Worm (Caenorhabditis elegans) whole organism, early embryonic: Measurements from ENCODE around the gene chst-1.

Experiments used
- B0310.2 ChIP-seq: sonication (generic microtip); optimal IDR thresholded peaks from 2 replicates; lab custom pipeline; 2016; ENCODE audit warnings: mild to moderate bottlenecking, missing genetic modification characterization, missing compliant biosample characterization
- F13C5.2 ChIP-seq: sonication (generic microtip); optimal IDR thresholded peaks from 2 replicates; lab custom pipeline; 2017; ENCODE audit warnings: mild to moderate bottlenecking, missing genetic modification characterization, inconsistent platforms, missing compliant biosample characterization
- aly-1 ChIP-seq: sonication (generic microtip); optimal IDR thresholded peaks from 2 replicates; lab custom pipeline; 2016; ENCODE audit warnings: missing genetic modification characterization, missing compliant biosample characterization
- ama-1 ChIP-seq: fragments of 150-350 bp; optimal IDR thresholded peaks from 2 replicates; lab custom pipeline; 2014
- ceh-13 ChIP-seq: fragments of 200-800 bp; sonication (Bioruptor generic); optimal IDR thresholded peaks from 2 replicates; lab custom pipeline; 2018; ENCODE audit warnings: mild to moderate bottlenecking, missing genetic modification characterization, missing compliant biosample characterization
- ceh-36 ChIP-seq: sonication (generic microtip); optimal IDR thresholded peaks from 2 replicates; lab custom pipeline; 2016; ENCODE audit warnings: missing genetic modification characterization, inconsistent platforms, missing compliant biosample characterization
- ets-7 ChIP-seq: sonication (generic microtip); optimal IDR thresholded peaks from 2 replicates; lab custom pipeline; 2016; ENCODE audit warnings: missing genotype, missing genetic modification characterization, missing compliant biosample characterization
- flt-1 ChIP-seq: fragments of 200-800 bp; sonication (Bioruptor generic); IDR thresholded peaks from 2 replicates; pipeline ENCODE4 v1.3.6; 2022; ENCODE audit warnings: missing genetic modification characterization, missing compliant biosample characterization
- hmbx-1 ChIP-seq: sonication (generic microtip); optimal IDR thresholded peaks from 2 replicates; lab custom pipeline; 2016; ENCODE audit warnings: mild to moderate bottlenecking, missing genetic modification characterization, missing compliant biosample characterization
- hmg-4 ChIP-seq: fragments of 200-800 bp; sonication (Bioruptor generic); optimal IDR thresholded peaks from 2 replicates; lab custom pipeline; 2018; ENCODE audit warnings: mild to moderate bottlenecking, missing genetic modification characterization, missing compliant biosample characterization
- hnd-1 ChIP-seq: sonication (generic microtip); optimal IDR thresholded peaks from 2 replicates; lab custom pipeline; 2016; ENCODE audit warnings: missing genetic modification characterization, missing compliant biosample characterization
- pes-1 ChIP-seq: fragments of 200-800 bp; sonication (Bioruptor generic); IDR thresholded peaks from 2 replicates; pipeline ENCODE4 v1.3.6; 2022; ENCODE audit warnings: missing genetic modification reagents, missing genetic modification characterization, missing compliant biosample characterization
- scrt-1 ChIP-seq: fragments of 200-800 bp; sonication (Bioruptor generic); IDR thresholded peaks from 2 replicates; pipeline ENCODE4 v1.3.6; 2022; ENCODE audit warnings: missing genetic modification characterization, missing compliant biosample characterization
- sea-1 ChIP-seq: fragments of 200-800 bp; sonication (Bioruptor generic); conservative IDR thresholded peaks from 2 replicates; pipeline ENCODE4 v1.3.6; 2022; ENCODE audit warnings: missing genetic modification characterization, missing compliant biosample characterization
- tbx-11 ChIP-seq: fragments of 200-800 bp; sonication (Bioruptor generic); IDR thresholded peaks from 2 replicates; pipeline ENCODE4 v1.3.6; 2022; ENCODE audit warnings: missing genetic modification characterization, missing compliant biosample characterization
- tbx-37 ChIP-seq: fragments of 200-800 bp; sonication (Bioruptor generic); conservative IDR thresholded peaks from 2 replicates; pipeline ENCODE4 v1.3.6; 2022; ENCODE audit warnings: missing genetic modification reagents, missing genetic modification characterization, missing compliant biosample characterization
- tra-4 ChIP-seq: sonication (generic microtip); optimal IDR thresholded peaks from 2 replicates; lab custom pipeline; 2017; ENCODE audit warnings: missing genetic modification characterization, missing compliant biosample characterization

The chst-1 gene

ce11 chrII:8137379-8137778 is 30.6 kb upstream of the chst-1 start:
- TF ChIP-seq scrt-1 (GFP tag; lab: Robert Waterston, UW) (no peak), ceh-13 (peak; percentile 20)

ce11 chrII:8136818-8137217 is 30.0 kb upstream of the chst-1 start, which contains the start of gene ctns-1:
Gene ctns-1 (minus strand): TSS chrII:8136918.
- TF ChIP-seq aly-1 (tag; lab: Kevin White, UChicago) = no peak
- no peak for TF ChIP-seq F13C5.2 (tag; lab: Kevin White, UChicago)
- TF ChIP-seq pes-1 (GFP tag; lab: Robert Waterston, UW) = no peak
- no peak for TF ChIP-seq ets-7
- TF ChIP-seq hmg-4 (GFP tag; lab: Kevin White, UChicago) = no peak
- no peak for TF ChIP-seq flt-1 (GFP tag; lab: Robert Waterston, UW)
- TF ChIP-seq tra-4 = no peak
- no peak for TF ChIP-seq hmbx-1
- no peak for TF ChIP-seq tbx-37 (GFP tag; lab: Robert Waterston, UW)
- TF ChIP-seq scrt-1 (GFP tag; lab: Robert Waterston, UW) = no peak
- no peak for TF ChIP-seq hnd-1 (tag; lab: Kevin White, UChicago)
- TF ChIP-seq tbx-11 = no peak
- TF ChIP-seq sea-1 (GFP tag; lab: Robert Waterston, UW) = no peak
- TF ChIP-seq B0310.2 = no peak
- TF ChIP-seq ceh-36 (tag; lab: Kevin White, UChicago) = no peak
- TF ChIP-seq ama-1 (lab: Kevin White, UChicago) = no peak

ce11 chrII:8135953-8136352 is 29.2 kb upstream of the chst-1 start:
- TF ChIP-seq flt-1 (GFP tag; lab: Robert Waterston, UW) (no peak), sea-1 (GFP tag; lab: Robert Waterston, UW) (no peak), tbx-11 (no peak), hnd-1 (tag; lab: Kevin White, UChicago) (no peak)

ce11 chrII:8131413-8131966 is 24.7 kb upstream of the chst-1 start:
- TF ChIP-seq pes-1 (GFP tag; lab: Robert Waterston, UW) (peak; percentile 3; the same call in 1 of the 2 replicates), aly-1 (tag; lab: Kevin White, UChicago) (no peak)

ce11 chrII:8130792-8131191 is 24.0 kb upstream of the chst-1 start:
- TF ChIP-seq ama-1 (lab: Kevin White, UChicago) (no peak), flt-1 (GFP tag; lab: Robert Waterston, UW) (no peak), scrt-1 (GFP tag; lab: Robert Waterston, UW) (no peak), hnd-1 (tag; lab: Kevin White, UChicago) (no peak), pes-1 (GFP tag; lab: Robert Waterston, UW) (no peak), tbx-37 (GFP tag; lab: Robert Waterston, UW) (no peak), tra-4 (no peak), B0310.2 (no peak), ceh-13 (no peak), sea-1 (GFP tag; lab: Robert Waterston, UW) (no peak), hmbx-1 (no peak), ceh-36 (tag; lab: Kevin White, UChicago) (no peak), hmg-4 (GFP tag; lab: Kevin White, UChicago) (no peak), tbx-11 (no peak), ets-7 (no peak), aly-1 (tag; lab: Kevin White, UChicago) (no peak), F13C5.2 (tag; lab: Kevin White, UChicago) (no peak)

- TF ChIP-seq ceh-13 (no peak), ceh-36 (tag; lab: Kevin White, UChicago) (no peak), B0310.2 (no peak), pes-1 (GFP tag; lab: Robert Waterston, UW) (no peak), aly-1 (tag; lab: Kevin White, UChicago) (no peak), hnd-1 (tag; lab: Kevin White, UChicago) (no peak), F13C5.2 (tag; lab: Kevin White, UChicago) (no peak), tbx-11 (no peak)
Observed at ce11 chrII:8129495-8130010, 22.8 kb upstream of the chst-1 start, which contains the start of gene ulp-4. Gene ulp-4 (plus strand): TSS chrII:8129960.

DNA sequence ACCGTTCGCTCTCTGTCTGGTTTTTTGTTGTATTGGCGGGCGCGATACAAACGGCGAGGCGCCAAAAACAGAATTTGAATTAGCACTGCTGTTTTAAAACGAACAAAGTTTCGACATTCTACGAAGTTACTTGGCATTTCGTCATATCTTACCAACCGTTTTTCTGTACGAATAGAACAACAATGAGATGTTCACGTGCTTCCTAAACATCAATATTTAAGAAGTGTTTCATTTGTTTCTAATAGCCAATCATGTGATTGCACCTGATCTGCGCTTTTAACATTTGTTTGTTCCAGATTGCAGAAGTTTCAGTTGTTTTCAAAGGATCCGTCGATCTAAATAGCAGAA is 22.2 kb upstream of the chst-1 start:
- TF ChIP-seq tbx-37 (GFP tag; lab: Robert Waterston, UW) (no peak), ama-1 (lab: Kevin White, UChicago) (no peak), tbx-11 (no peak), sea-1 (GFP tag; lab: Robert Waterston, UW) (no peak), ceh-36 (tag; lab: Kevin White, UChicago) (no peak), hmg-4 (GFP tag; lab: Kevin White, UChicago) (peak; percentile 13), tra-4 (no peak), F13C5.2 (tag; lab: Kevin White, UChicago) (no peak)

DNA sequence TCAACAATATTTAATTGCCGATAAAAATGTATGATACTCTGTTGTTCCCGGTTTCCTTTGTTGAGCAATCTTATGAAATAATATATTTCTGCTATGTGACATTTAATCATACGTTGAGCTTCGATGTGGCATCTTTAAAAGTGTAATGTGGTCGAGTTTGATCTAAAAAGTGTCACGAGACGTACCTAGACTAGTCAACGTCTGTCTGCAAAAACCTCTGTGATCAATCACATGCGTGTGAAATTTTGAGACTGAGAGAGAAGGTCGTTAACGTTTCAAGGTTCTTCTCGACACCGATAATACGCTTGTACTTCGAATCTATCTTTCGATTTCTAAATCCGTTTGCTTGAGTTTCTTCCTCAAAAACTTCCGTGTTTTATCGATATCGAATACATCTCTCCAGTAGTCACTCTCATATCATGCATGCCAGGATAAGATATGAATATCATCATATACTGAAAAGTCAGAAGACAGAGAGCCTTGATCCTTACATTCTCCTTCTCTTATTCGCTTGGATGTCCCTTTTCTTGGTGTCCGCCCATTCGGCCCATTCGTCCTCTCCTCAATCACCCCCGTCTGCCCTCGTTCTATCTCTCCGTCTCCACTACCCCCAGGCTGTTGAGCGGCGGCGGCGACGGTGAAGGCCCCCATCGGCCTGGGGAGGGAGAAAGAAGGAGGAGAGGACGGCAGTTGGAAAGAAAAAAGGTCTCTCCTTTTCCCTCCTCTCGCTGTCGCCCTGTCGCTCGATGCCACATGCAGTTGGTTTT is 21.7 kb upstream of the chst-1 start:
- TF ChIP-seq B0310.2 = no peak
- no peak for TF ChIP-seq ceh-13
- TF ChIP-seq pes-1 (GFP tag; lab: Robert Waterston, UW) = peak; percentile 38; the same call in 1 of the 2 replicates
- TF ChIP-seq tbx-37 (GFP tag; lab: Robert Waterston, UW) = peak; percentile 50; the same call in 1 of the 2 replicates
- no peak for TF ChIP-seq ceh-36 (tag; lab: Kevin White, UChicago)
- no peak for TF ChIP-seq tbx-11
- TF ChIP-seq hnd-1 (tag; lab: Kevin White, UChicago) = no peak
- no peak for TF ChIP-seq ama-1 (lab: Kevin White, UChicago)
- 0 out of 2 replicates have a peak, but pooled peaks have one; percentile 43 for TF ChIP-seq flt-1 (GFP tag; lab: Robert Waterston, UW)
- peak; percentile 91 for TF ChIP-seq hmg-4 (GFP tag; lab: Kevin White, UChicago)
- TF ChIP-seq hmbx-1 = no peak
- peak; percentile 76 for TF ChIP-seq aly-1 (tag; lab: Kevin White, UChicago)
- peak; percentile 35 for TF ChIP-seq ets-7
- TF ChIP-seq scrt-1 (GFP tag; lab: Robert Waterston, UW) = peak; percentile 64; the same call in 1 of the 2 replicates
- peak; percentile 64 for TF ChIP-seq F13C5.2 (tag; lab: Kevin White, UChicago)
- 0 out of 2 replicates have a peak, but pooled peaks have one; percentile 32 for TF ChIP-seq sea-1 (GFP tag; lab: Robert Waterston, UW)
- TF ChIP-seq tra-4 = no peak
